Worm (Caenorhabditis elegans) whole organism, L4/young adult: Measurements from ENCODE around the gene Y11D7A.7.

Source experiments
- W03F9.2 ChIP-seq: fragments of 150-350 bp; optimal IDR thresholded peaks from 2 replicates; lab custom pipeline; 2014; ENCODE audit warnings: missing biosample characterization, missing genetic modification characterization
- dao-5 ChIP-seq: sonication (generic microtip); optimal IDR thresholded peaks from 2 replicates; lab custom pipeline; 2016; ENCODE audit warnings: missing genotype, missing genetic modification characterization, moderate library complexity, missing compliant biosample characterization
- him-1 ChIP-seq: sonication (generic microtip); optimal IDR thresholded peaks from 2 replicates; lab custom pipeline; 2016; ENCODE audit warnings: missing genotype, missing genetic modification reagents, missing genetic modification characterization, missing compliant biosample characterization

DNA sequence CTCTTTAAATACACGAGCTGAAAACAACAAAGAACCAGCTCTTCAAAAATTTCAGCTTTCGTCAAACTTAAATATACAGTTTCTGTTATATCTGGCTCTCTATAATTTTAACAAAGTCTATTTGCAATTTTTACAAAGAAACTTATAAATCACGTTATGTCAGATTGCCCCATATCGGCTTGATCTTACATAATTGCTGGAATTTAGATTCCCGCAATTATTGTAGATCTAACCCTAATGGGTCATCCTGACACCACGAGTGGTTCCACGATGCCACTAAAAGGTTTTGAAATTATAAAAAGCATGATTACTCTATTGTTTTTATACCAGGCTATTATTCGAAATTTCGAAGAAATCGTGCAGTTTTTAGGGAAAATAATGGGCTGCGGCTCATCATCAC, 1.8 kb downstream of the Y11D7A.7 start, which contains the start of gene Y11D7A.8:
- TF ChIP-seq him-1 (tag; lab: Kevin White, UChicago): no peak
- TF ChIP-seq W03F9.2: no peak
- no peak for TF ChIP-seq dao-5
